Fruit fly (Drosophila melanogaster) whole organism, adult: ENCODE results near the gene His3.3B.

Experiments used
- Crg-1 ChIP-seq: fragments of 200-800 bp; sonication (Bioruptor generic); optimal IDR thresholded peaks from 2 replicates; lab custom pipeline; 2016; ENCODE audit warnings: missing biosample characterization, missing genetic modification characterization
- Hr96 ChIP-seq: fragments of 200-800 bp; sonication (Bioruptor generic); optimal IDR thresholded peaks from 2 replicates; lab custom pipeline; 2016; ENCODE audit warnings: missing biosample characterization, missing genetic modification characterization
- Mnt ChIP-seq: fragments of 200-800 bp; sonication (Bioruptor generic); optimal IDR thresholded peaks from 2 replicates; lab custom pipeline; 2016; ENCODE audit warnings: missing biosample characterization, mild to moderate bottlenecking, missing genetic modification characterization
- cic ChIP-seq: fragments of 200-800 bp; sonication (Bioruptor generic); optimal IDR thresholded peaks from 2 replicates; lab custom pipeline; 2017; ENCODE audit warnings: missing biosample characterization, mild to moderate bottlenecking, missing genetic modification characterization, moderate library complexity
- cnc ChIP-seq, 2 experiments: fragments of >200 bp; optimal IDR thresholded peaks; 2 replicates each; lab custom pipeline; 2017
- kay ChIP-seq: fragments of 200-800 bp; sonication (Bioruptor generic); peaks from one replicate; lab custom pipeline; 2016; ENCODE audit warnings: missing biosample characterization, missing genetic modification characterization, borderline replicate concordance
- ovo ChIP-seq: fragments of 200-800 bp; sonication (Bioruptor generic); optimal IDR thresholded peaks from 2 replicates; lab custom pipeline; 2016; ENCODE audit warnings: missing biosample characterization, missing genetic modification characterization

dm6 chrX:9128012-9128280 is 28.5 kb downstream of the His3.3B start:
- no peak for TF ChIP-seq cic
- no peak for TF ChIP-seq Crg-1 (GFP tag; lab: Kevin White, UChicago)
- TF ChIP-seq Mnt (GFP tag; lab: Kevin White, UChicago), result no peak
- no peak for TF ChIP-seq cnc (optimal IDR thresholded peaks at IDR 0.05; lab: Kevin White, UChicago)
- TF ChIP-seq ovo (GFP tag; lab: Kevin White, UChicago), result no peak
- no peak for TF ChIP-seq kay (GFP tag; lab: Kevin White, UChicago)
- no peak for TF ChIP-seq Hr96
